Worm (Caenorhabditis elegans): Measurements from ENCODE around the gene nasp-1.

ce11 chrII:11064191-11064695 is 42.2 kb upstream of the nasp-1 start:
- TF ChIP-seq snpc-4 (GFP tag; optimal IDR thresholded peaks at IDR 0.05) (no peak), snpc-4 (tag; optimal IDR thresholded peaks at IDR 0.05) (no peak), pha-4 (tag; optimal IDR thresholded peaks at IDR 0.05) (no peak), ekl-4 (GFP tag; IDR thresholded peaks at IDR 0.05) (no peak), T07F8.4 (tag; optimal IDR thresholded peaks at IDR 0.05) (no peak), ceh-91 (GFP tag; IDR thresholded peaks at IDR 0.05) (no peak), hmg-1.2 (GFP tag; IDR thresholded peaks at IDR 0.05) (no peak), attf-5 (GFP tag; optimal IDR thresholded peaks at IDR 0.05) (no peak)
